Worm (Caenorhabditis elegans) whole organism, midembryonic: ENCODE data around the gene F35F11.2.

Source experiments
- T22C8.4 ChIP-seq: fragments of 200-800 bp; sonication (Bioruptor generic); IDR thresholded peaks from 2 replicates; pipeline ENCODE4 v1.3.6; 2022; ENCODE audit warnings: missing genetic modification characterization, missing compliant biosample characterization
- cog-1 ChIP-seq: sonication (generic microtip); optimal IDR thresholded peaks from 2 replicates; lab custom pipeline; 2016; ENCODE audit warnings: missing genetic modification characterization, missing compliant biosample characterization
- klf-2 ChIP-seq: fragments of 200-800 bp; sonication (Bioruptor generic); conservative IDR thresholded peaks from 2 replicates; pipeline ENCODE4 v1.3.6; 2022; ENCODE audit warnings: missing genetic modification reagents, missing genetic modification characterization, missing compliant biosample characterization
- med-1 ChIP-seq: sonication (generic microtip); optimal IDR thresholded peaks from 2 replicates; lab custom pipeline; 2017; ENCODE audit warnings: missing genetic modification characterization, mild to moderate bottlenecking, missing compliant biosample characterization, antibody characterized with exemption, missing genetic modification reagents; ENCODE audit not compliant: insufficient read depth
- ztf-23 ChIP-seq: fragments of 200-800 bp; sonication (Bioruptor generic); IDR thresholded peaks from 2 replicates; pipeline ENCODE4 v1.3.6; 2022; ENCODE audit warnings: missing genetic modification reagents, missing genetic modification characterization, missing compliant biosample characterization

ce11 chrIV:4052274-4052673, 12.2 kb downstream of the F35F11.2 start:
- TF ChIP-seq med-1 = no peak
- no peak for TF ChIP-seq T22C8.4 (GFP tag; lab: Robert Waterston, UW)
- TF ChIP-seq klf-2 (GFP tag; lab: Robert Waterston, UW) = no peak
- TF ChIP-seq cog-1 = no peak
- TF ChIP-seq ztf-23 (GFP tag; lab: Robert Waterston, UW) = no peak
